Worm (Caenorhabditis elegans) whole organism, late embryonic: ENCODE data around the gene ZK218.4.

ENCODE experiments used
- ama-1 ChIP-seq: fragments of 150-350 bp; optimal IDR thresholded peaks from 2 replicates; lab custom pipeline; 2014
- ceh-48 ChIP-seq: sonication (generic microtip); optimal IDR thresholded peaks from 2 replicates; lab custom pipeline; 2016; ENCODE audit warnings: missing genetic modification characterization, inconsistent platforms, missing compliant biosample characterization
- gmeb-2 ChIP-seq: sonication (generic microtip); optimal IDR thresholded peaks from 2 replicates; lab custom pipeline; 2016; ENCODE audit warnings: missing genetic modification characterization, inconsistent platforms, missing compliant biosample characterization
- hlh-13 ChIP-seq: fragments of 200-800 bp; sonication (Bioruptor generic); optimal IDR thresholded peaks from 2 replicates; lab custom pipeline; 2018; ENCODE audit warnings: mild to moderate bottlenecking, missing genetic modification characterization, missing compliant biosample characterization
- lin-11 ChIP-seq: fragments of 200-800 bp; sonication (Bioruptor generic); optimal IDR thresholded peaks from 2 replicates; lab custom pipeline; 2018; ENCODE audit warnings: mild to moderate bottlenecking, missing genetic modification characterization, missing compliant biosample characterization
- nhr-11 ChIP-seq: fragments of 150-350 bp; optimal IDR thresholded peaks from 2 replicates; lab custom pipeline; 2014; ENCODE audit warnings: missing biosample characterization, missing genetic modification characterization
- pat-9 ChIP-seq: fragments of 200-800 bp; sonication (Bioruptor generic); optimal IDR thresholded peaks from 2 replicates; lab custom pipeline; 2018; ENCODE audit warnings: mild to moderate bottlenecking, missing genetic modification characterization, moderate library complexity, missing compliant biosample characterization
- pqm-1 ChIP-seq: sonication (generic microtip); optimal IDR thresholded peaks from 2 replicates; lab custom pipeline; 2016; ENCODE audit warnings: missing genetic modification characterization, missing compliant biosample characterization
- unc-3 ChIP-seq, 2 experiments: fragments of 200-800 bp in 1 of 2; sonication (Bioruptor generic) in 1 of 2; sonication (generic microtip) in 1 of 2; conservative IDR thresholded peaks in 1 of 2; optimal IDR thresholded peaks in 1 of 2; 2 replicates each; pipeline versions ENCODE4 v1.3.6 to Lab custom; 2016 to 2022; ENCODE audit warnings: missing compliant biosample characterization in 2 of 2, missing genetic modification characterization in 2 of 2, missing genetic modification reagents in 1 of 2

ce11 chrV:17059987-17060386, 38.7 kb upstream of the ZK218.4 start, which contains the start of gene sri-66:
- TF ChIP-seq pat-9 = no peak
- TF ChIP-seq unc-3 (GFP tag; conservative IDR thresholded peaks at IDR 0.05; lab: Robert Waterston, UW) = no peak
- TF ChIP-seq unc-3 (tag; optimal IDR thresholded peaks at IDR 0.05; lab: Kevin White, UChicago) = no peak
- no peak for TF ChIP-seq gmeb-2
- no peak for TF ChIP-seq pqm-1
- TF ChIP-seq nhr-11 (tag; lab: Kevin White, UChicago) = no peak
- TF ChIP-seq hlh-13 (GFP tag; lab: Kevin White, UChicago) = no peak
- no peak for TF ChIP-seq ama-1
- TF ChIP-seq lin-11 (tag; lab: Kevin White, UChicago) = no peak
- TF ChIP-seq ceh-48 (tag; lab: Kevin White, UChicago) = no peak
